Fruit fly (Drosophila melanogaster) whole organism, adult: Measurements from ENCODE around the gene Obp22a.

Source experiments
- CG11617 ChIP-seq: fragments of 200-800 bp; sonication (Bioruptor generic); optimal IDR thresholded peaks from 2 replicates; lab custom pipeline; 2017; ENCODE audit warnings: mild to moderate bottlenecking, missing biosample characterization, missing genetic modification reagents, missing genetic modification characterization
- CG12768 ChIP-seq: fragments of 200-800 bp; sonication (Bioruptor generic); optimal IDR thresholded peaks from 2 replicates; lab custom pipeline; 2017; ENCODE audit warnings: missing biosample characterization, missing genetic modification characterization, mild to moderate bottlenecking, moderate library complexity, missing genetic modification reagents
- CG14711 ChIP-seq: fragments of 200-800 bp; sonication (Bioruptor generic); optimal IDR thresholded peaks from 2 replicates; lab custom pipeline; 2018; ENCODE audit warnings: missing biosample characterization, mild to moderate bottlenecking, missing genetic modification characterization, moderate library complexity
- CG1620 ChIP-seq: fragments of 200-800 bp; sonication (Bioruptor generic); optimal IDR thresholded peaks from 2 replicates; lab custom pipeline; 2016; ENCODE audit warnings: missing biosample characterization, missing genetic modification characterization
- CG33017 ChIP-seq: fragments of 200-800 bp; sonication (Bioruptor generic); optimal IDR thresholded peaks from 2 replicates; lab custom pipeline; 2018; ENCODE audit warnings: missing biosample characterization, mild to moderate bottlenecking, missing genetic modification characterization, moderate library complexity
- CG5204 ChIP-seq: fragments of 200-800 bp; sonication (Bioruptor generic); optimal IDR thresholded peaks from 2 replicates; lab custom pipeline; 2016; ENCODE audit warnings: missing biosample characterization, missing genetic modification characterization
- CG7045 ChIP-seq: fragments of 200-800 bp; sonication (Bioruptor generic); optimal IDR thresholded peaks from 2 replicates; lab custom pipeline; 2017; ENCODE audit warnings: missing biosample characterization, mild to moderate bottlenecking, missing genetic modification characterization
- CG7101 ChIP-seq: fragments of 200-800 bp; sonication (Bioruptor generic); optimal IDR thresholded peaks from 2 replicates; lab custom pipeline; 2018; ENCODE audit warnings: missing biosample characterization, mild to moderate bottlenecking, missing genetic modification characterization, moderate library complexity
- Clk ChIP-seq: fragments of 200-800 bp; sonication (Bioruptor generic); optimal IDR thresholded peaks from 2 replicates; lab custom pipeline; 2017; ENCODE audit warnings: missing biosample characterization, missing genetic modification characterization
- Crg-1 ChIP-seq: fragments of 200-800 bp; sonication (Bioruptor generic); optimal IDR thresholded peaks from 2 replicates; lab custom pipeline; 2016; ENCODE audit warnings: missing biosample characterization, missing genetic modification characterization
- Hr96 ChIP-seq: fragments of 200-800 bp; sonication (Bioruptor generic); optimal IDR thresholded peaks from 2 replicates; lab custom pipeline; 2016; ENCODE audit warnings: missing biosample characterization, missing genetic modification characterization
- Mnt ChIP-seq: fragments of 200-800 bp; sonication (Bioruptor generic); optimal IDR thresholded peaks from 2 replicates; lab custom pipeline; 2016; ENCODE audit warnings: missing biosample characterization, mild to moderate bottlenecking, missing genetic modification characterization
- bab1 ChIP-seq: fragments of 200-800 bp; sonication (Bioruptor generic); optimal IDR thresholded peaks from 3 replicates; lab custom pipeline; 2019; ENCODE audit warnings: missing biosample characterization, mild to moderate bottlenecking, missing genetic modification characterization, moderate library complexity
- cic ChIP-seq: fragments of 200-800 bp; sonication (Bioruptor generic); optimal IDR thresholded peaks from 2 replicates; lab custom pipeline; 2017; ENCODE audit warnings: missing biosample characterization, mild to moderate bottlenecking, missing genetic modification characterization, moderate library complexity
- cnc ChIP-seq, 2 experiments: fragments of >200 bp; optimal IDR thresholded peaks; 2 replicates each; lab custom pipeline; 2017
- kay ChIP-seq: fragments of 200-800 bp; sonication (Bioruptor generic); peaks from one replicate; lab custom pipeline; 2016; ENCODE audit warnings: missing biosample characterization, missing genetic modification characterization, borderline replicate concordance
- ovo ChIP-seq: fragments of 200-800 bp; sonication (Bioruptor generic); optimal IDR thresholded peaks from 2 replicates; lab custom pipeline; 2016; ENCODE audit warnings: missing biosample characterization, missing genetic modification characterization
- pad ChIP-seq: fragments of 200-800 bp; sonication (Bioruptor generic); optimal IDR thresholded peaks from 3 replicates; lab custom pipeline; 2017; ENCODE audit warnings: missing biosample characterization, missing genetic modification characterization, mild to moderate bottlenecking, moderate library complexity, missing genetic modification reagents
- tj ChIP-seq: fragments of 200-800 bp; sonication (Bioruptor generic); optimal IDR thresholded peaks from 3 replicates; lab custom pipeline; 2017; ENCODE audit warnings: missing biosample characterization, mild to moderate bottlenecking, missing genetic modification characterization, moderate library complexity
- toe ChIP-seq: fragments of 200-800 bp; sonication (Bioruptor generic); optimal IDR thresholded peaks from 2 replicates; lab custom pipeline; 2016; ENCODE audit warnings: missing biosample characterization, missing genetic modification characterization

Obp22a gene

DNA sequence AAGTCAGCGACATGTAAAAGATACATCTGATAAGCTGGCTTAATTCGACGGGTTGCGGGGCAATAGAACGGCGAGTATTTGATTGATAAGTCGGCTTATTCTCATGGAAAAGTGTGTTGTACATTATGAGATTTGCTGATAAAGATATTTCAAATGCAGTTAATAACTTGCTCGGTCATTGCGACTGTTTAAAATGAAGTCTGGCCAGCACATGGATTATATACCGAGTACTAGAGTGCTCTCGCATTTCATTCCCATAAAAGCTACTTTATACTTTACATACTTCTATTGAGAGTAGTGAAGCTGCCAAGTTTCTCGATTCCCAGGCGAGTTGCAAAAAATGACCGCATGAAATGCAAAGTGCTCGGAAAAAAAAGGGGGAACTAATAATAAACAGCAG, 24.1 kb downstream of the Obp22a start:
- TF ChIP-seq Crg-1 (no peak), kay (GFP tag; lab: Kevin White, UChicago) (no peak), CG7045 (GFP tag; lab: Kevin White, UChicago) (no peak)

DNA sequence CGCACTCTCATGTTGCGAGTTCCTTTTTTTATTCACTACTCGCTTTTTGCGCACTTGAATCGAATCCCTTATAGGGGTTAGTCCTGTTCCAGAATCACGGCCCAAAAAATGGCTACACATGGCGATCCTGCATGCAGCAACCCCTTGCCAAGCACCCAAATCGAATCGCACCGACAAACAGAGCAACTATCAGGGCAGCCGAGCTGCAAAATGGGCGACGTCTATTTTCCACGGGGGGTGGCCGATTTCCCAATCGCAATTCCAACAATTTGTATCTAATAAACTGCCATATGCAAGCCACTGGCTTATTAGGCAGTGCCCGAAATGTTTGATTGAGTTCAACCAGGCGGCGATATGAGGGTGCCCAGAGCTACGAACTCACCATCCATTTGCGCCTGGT, 24.7 kb downstream of the Obp22a start:
- no peak for TF ChIP-seq pad (GFP tag; lab: Kevin White, UChicago)
- TF ChIP-seq toe (GFP tag; lab: Kevin White, UChicago), result no peak
- TF ChIP-seq CG11617 (GFP tag; lab: Kevin White, UChicago), result no peak
- TF ChIP-seq CG7101 (tag; lab: Kevin White, UChicago), result no peak
- no peak for TF ChIP-seq ovo
- TF ChIP-seq CG5204 (GFP tag; lab: Kevin White, UChicago), result no peak
- no peak for TF ChIP-seq cnc (optimal IDR thresholded peaks at IDR 0.05; lab: Kevin White, UChicago)
- no peak for TF ChIP-seq CG7045 (GFP tag; lab: Kevin White, UChicago)
- no peak for TF ChIP-seq cic (GFP tag; lab: Kevin White, UChicago)
- no peak for TF ChIP-seq Hr96 (GFP tag; lab: Kevin White, UChicago)
- TF ChIP-seq Crg-1, result no peak
- no peak for TF ChIP-seq CG14711 (tag; lab: Kevin White, UChicago)
- TF ChIP-seq bab1 (GFP tag; lab: Kevin White, UChicago), result no peak
- no peak for TF ChIP-seq kay (GFP tag; lab: Kevin White, UChicago)
- TF ChIP-seq CG33017 (tag; lab: Kevin White, UChicago), result no peak
- TF ChIP-seq CG12768 (GFP tag; lab: Kevin White, UChicago), result no peak
- TF ChIP-seq CG1620 (GFP tag; lab: Kevin White, UChicago), result no peak
- TF ChIP-seq tj (GFP tag; lab: Kevin White, UChicago), result no peak
- no peak for TF ChIP-seq Clk (GFP tag; lab: Kevin White, UChicago)

DNA sequence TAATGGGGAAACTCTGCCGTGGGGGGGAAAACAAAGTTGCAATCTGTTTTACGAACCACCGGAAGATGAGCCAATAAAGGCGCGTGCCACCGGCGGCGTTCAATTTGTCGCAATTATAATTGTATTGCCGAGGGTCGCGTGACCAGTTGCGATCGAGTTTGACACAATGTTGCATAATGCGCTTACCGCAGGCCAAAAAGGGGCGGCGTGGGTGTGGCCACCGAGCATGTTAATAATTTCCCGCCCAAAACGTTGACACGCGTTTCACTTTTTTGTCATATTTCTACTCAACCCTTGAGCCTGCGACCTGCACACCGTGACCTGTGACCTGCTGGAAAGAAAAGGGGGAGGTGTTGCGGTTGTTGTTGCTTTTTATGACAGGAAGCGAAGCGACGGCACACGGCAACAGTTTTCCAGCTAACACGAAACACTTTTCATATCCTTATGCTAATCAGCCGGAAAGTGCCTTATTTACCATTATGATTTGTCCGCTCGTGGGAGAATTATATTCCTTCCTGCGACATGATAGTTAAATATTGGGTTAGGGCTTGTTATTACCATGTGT, 29.9 kb downstream of the Obp22a start:
- TF ChIP-seq CG33017 (tag; lab: Kevin White, UChicago) (no peak), tj (GFP tag; lab: Kevin White, UChicago) (no peak), ovo (no peak), Crg-1 (no peak), toe (GFP tag; lab: Kevin White, UChicago) (no peak), CG14711 (tag; lab: Kevin White, UChicago) (no peak), cnc (optimal IDR thresholded peaks at IDR 0.05; lab: Kevin White, UChicago) (no peak), CG5204 (GFP tag; lab: Kevin White, UChicago) (no peak), CG11617 (GFP tag; lab: Kevin White, UChicago) (no peak), CG7045 (GFP tag; lab: Kevin White, UChicago) (no peak), pad (GFP tag; lab: Kevin White, UChicago) (no peak), bab1 (GFP tag; lab: Kevin White, UChicago) (no peak), cic (GFP tag; lab: Kevin White, UChicago) (no peak), Clk (GFP tag; lab: Kevin White, UChicago) (no peak)

DNA sequence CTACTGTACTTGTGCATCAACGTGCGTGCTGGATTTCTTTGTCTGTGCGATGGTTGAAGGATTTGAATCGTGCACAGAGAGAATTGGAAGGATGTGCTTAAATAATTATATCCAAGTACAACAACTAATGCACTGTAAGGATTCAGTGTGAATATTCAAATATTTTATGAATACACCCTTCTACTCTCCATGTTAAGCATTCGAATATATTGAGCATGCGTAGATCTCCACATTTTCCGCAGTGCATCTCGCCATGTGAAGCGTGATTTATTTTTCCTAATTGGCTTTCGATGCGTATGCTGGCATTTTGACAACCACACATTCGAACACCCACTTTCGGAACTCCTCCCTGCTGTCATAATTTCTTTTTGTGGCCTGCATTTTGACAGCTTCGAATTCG, 31.9 kb downstream of the Obp22a start:
- no peak for TF ChIP-seq toe (GFP tag; lab: Kevin White, UChicago)
- TF ChIP-seq CG12768 (GFP tag; lab: Kevin White, UChicago), result no peak
- no peak for TF ChIP-seq CG7045 (GFP tag; lab: Kevin White, UChicago)
- no peak for TF ChIP-seq cnc (optimal IDR thresholded peaks at IDR 0.05; lab: Kevin White, UChicago)
- no peak for TF ChIP-seq Crg-1
- TF ChIP-seq CG11617 (GFP tag; lab: Kevin White, UChicago), result no peak
- TF ChIP-seq kay (GFP tag; lab: Kevin White, UChicago), result no peak
- no peak for TF ChIP-seq CG1620 (GFP tag; lab: Kevin White, UChicago)
- no peak for TF ChIP-seq pad (GFP tag; lab: Kevin White, UChicago)
- no peak for TF ChIP-seq Mnt (GFP tag; lab: Kevin White, UChicago)
- TF ChIP-seq Clk (GFP tag; lab: Kevin White, UChicago), result no peak
- TF ChIP-seq ovo, result no peak
- no peak for TF ChIP-seq tj (GFP tag; lab: Kevin White, UChicago)
- TF ChIP-seq bab1 (GFP tag; lab: Kevin White, UChicago), result no peak

DNA sequence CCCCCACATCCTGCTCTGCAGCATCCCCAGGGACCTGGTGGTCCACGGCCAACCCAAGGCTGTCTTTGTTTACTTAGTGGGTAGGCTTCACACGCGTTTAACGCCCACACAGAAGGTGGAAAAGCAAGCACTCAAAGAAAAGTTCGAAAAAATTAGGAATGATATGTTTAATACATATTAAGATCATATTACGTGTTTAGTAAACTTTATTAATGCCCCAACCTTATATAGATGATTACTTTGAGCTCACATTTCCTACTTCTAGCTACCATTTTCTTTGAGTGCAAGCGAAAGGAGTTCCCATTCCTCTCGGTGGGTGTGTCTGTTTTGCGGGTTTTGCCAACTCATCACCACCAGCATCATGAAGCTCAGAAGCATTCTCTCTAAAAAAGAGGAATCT, 32.5 kb downstream of the Obp22a start:
- TF ChIP-seq CG11617 (GFP tag; lab: Kevin White, UChicago) (no peak), ovo (no peak), CG5204 (GFP tag; lab: Kevin White, UChicago) (no peak), toe (GFP tag; lab: Kevin White, UChicago) (no peak), Crg-1 (no peak), pad (GFP tag; lab: Kevin White, UChicago) (no peak), Hr96 (GFP tag; lab: Kevin White, UChicago) (no peak), bab1 (GFP tag; lab: Kevin White, UChicago) (no peak), Clk (GFP tag; lab: Kevin White, UChicago) (no peak)

DNA sequence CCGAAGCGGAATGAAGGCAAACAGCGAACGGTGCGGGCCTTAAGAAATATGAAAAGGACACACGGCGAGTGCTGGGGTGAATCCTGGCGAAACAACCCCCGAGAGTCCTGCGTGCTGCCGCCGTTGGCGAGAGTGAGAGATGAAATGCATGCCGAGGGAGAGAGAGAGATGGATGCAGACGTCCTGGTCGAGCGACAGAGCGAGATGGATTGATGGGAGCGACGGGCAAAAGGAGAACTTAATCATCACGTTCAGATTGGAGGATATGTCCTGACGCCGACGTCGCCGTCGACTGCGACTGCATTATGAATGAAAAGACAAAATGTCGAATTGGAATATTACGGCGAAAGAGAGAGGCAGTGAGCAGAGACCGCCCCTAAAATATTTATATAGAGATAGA, 37.4 kb downstream of the Obp22a start:
- TF ChIP-seq CG1620 (GFP tag; lab: Kevin White, UChicago) (no peak), cnc (optimal IDR thresholded peaks at IDR 0.05; lab: Kevin White, UChicago) (no peak), tj (GFP tag; lab: Kevin White, UChicago) (no peak), Clk (GFP tag; lab: Kevin White, UChicago) (no peak), CG5204 (GFP tag; lab: Kevin White, UChicago) (no peak), ovo (no peak)
